Worm (Caenorhabditis elegans) whole organism, L4/young adult: ENCODE measurements around the gene C01G6.3.

Source experiments
- W03F9.2 ChIP-seq: fragments of 150-350 bp; optimal IDR thresholded peaks from 2 replicates; lab custom pipeline; 2014; ENCODE audit warnings: missing biosample characterization, missing genetic modification characterization
- dao-5 ChIP-seq: sonication (generic microtip); optimal IDR thresholded peaks from 2 replicates; lab custom pipeline; 2016; ENCODE audit warnings: missing genotype, missing genetic modification characterization, moderate library complexity, missing compliant biosample characterization
- him-1 ChIP-seq: sonication (generic microtip); optimal IDR thresholded peaks from 2 replicates; lab custom pipeline; 2016; ENCODE audit warnings: missing genotype, missing genetic modification reagents, missing genetic modification characterization, missing compliant biosample characterization

C01G6.3 gene

ce11 chrII:9273984-9274383, 4.3 kb downstream of the C01G6.3 start:
- TF ChIP-seq W03F9.2 (tag; lab: Kevin White, UChicago) (peak; percentile 85), dao-5 (tag; lab: Kevin White, UChicago) (no peak), him-1 (tag; lab: Kevin White, UChicago) (peak; percentile 53)

ce11 chrII:9274734-9275133, 5.0 kb downstream of the C01G6.3 start:
- TF ChIP-seq dao-5 (tag; lab: Kevin White, UChicago) (no peak), W03F9.2 (tag; lab: Kevin White, UChicago) (no peak)

ce11 chrII:9275173-9275572, 5.5 kb downstream of the C01G6.3 start:
- no peak for TF ChIP-seq W03F9.2 (tag; lab: Kevin White, UChicago)
- TF ChIP-seq dao-5 (tag; lab: Kevin White, UChicago): no peak
- no peak for TF ChIP-seq him-1 (tag; lab: Kevin White, UChicago)

- TF ChIP-seq him-1 (tag; lab: Kevin White, UChicago): no peak
- no peak for TF ChIP-seq dao-5 (tag; lab: Kevin White, UChicago)
- no peak for TF ChIP-seq W03F9.2 (tag; lab: Kevin White, UChicago)
Measured at ce11 chrII:9277153-9277552, 7.5 kb downstream of the C01G6.3 start.

- TF ChIP-seq him-1 (tag; lab: Kevin White, UChicago): no peak
- no peak for TF ChIP-seq dao-5 (tag; lab: Kevin White, UChicago)
- no peak for TF ChIP-seq W03F9.2 (tag; lab: Kevin White, UChicago)
Measured at ce11 chrII:9279016-9279415, 9.3 kb downstream of the C01G6.3 start.

- TF ChIP-seq him-1 (tag; lab: Kevin White, UChicago): no peak
- no peak for TF ChIP-seq dao-5 (tag; lab: Kevin White, UChicago)
- no peak for TF ChIP-seq W03F9.2 (tag; lab: Kevin White, UChicago)
Measured at ce11 chrII:9280048-9280772, 10.5 kb downstream of the C01G6.3 start, which contains the start of gene gldi-3. Gene gldi-3, minus strand, starts transcription at chrII:9280098.

ce11 chrII:9280846-9281245, 11.2 kb downstream of the C01G6.3 start:
- TF ChIP-seq dao-5 (tag; lab: Kevin White, UChicago): no peak
- TF ChIP-seq him-1 (tag; lab: Kevin White, UChicago): no peak
- no peak for TF ChIP-seq W03F9.2 (tag; lab: Kevin White, UChicago)

ce11 chrII:9281595-9281994, 11.9 kb downstream of the C01G6.3 start:
- no peak for TF ChIP-seq dao-5 (tag; lab: Kevin White, UChicago)
- no peak for TF ChIP-seq W03F9.2 (tag; lab: Kevin White, UChicago)
- TF ChIP-seq him-1 (tag; lab: Kevin White, UChicago): no peak

ce11 chrII:9282065-9282464, 12.4 kb downstream of the C01G6.3 start:
- TF ChIP-seq W03F9.2 (tag; lab: Kevin White, UChicago): no peak
- TF ChIP-seq him-1 (tag; lab: Kevin White, UChicago): no peak
- no peak for TF ChIP-seq dao-5 (tag; lab: Kevin White, UChicago)

ce11 chrII:9282787-9283186, 13.1 kb downstream of the C01G6.3 start:
- TF ChIP-seq dao-5 (tag; lab: Kevin White, UChicago) (peak; percentile 70), him-1 (tag; lab: Kevin White, UChicago) (peak; percentile 72), W03F9.2 (tag; lab: Kevin White, UChicago) (peak; percentile 53)

ce11 chrII:9283668-9284357, 14.1 kb downstream of the C01G6.3 start:
- TF ChIP-seq dao-5 (tag; lab: Kevin White, UChicago) (no peak), W03F9.2 (tag; lab: Kevin White, UChicago) (peak; percentile 30), him-1 (tag; lab: Kevin White, UChicago) (no peak)

- TF ChIP-seq him-1 (tag; lab: Kevin White, UChicago) (no peak), dao-5 (tag; lab: Kevin White, UChicago) (no peak), W03F9.2 (tag; lab: Kevin White, UChicago) (no peak)
Measured at ce11 chrII:9284358-9285170, 14.9 kb downstream of the C01G6.3 start.
